Fruit fly (Drosophila melanogaster) whole organism, embryonic: ENCODE results near the gene usp.

Experiments used
- CG10274 ChIP-seq: fragments of 200-800 bp; sonication (Bioruptor generic); optimal IDR thresholded peaks from 3 replicates; lab custom pipeline; 2017; ENCODE audit warnings: missing biosample characterization, mild to moderate bottlenecking, missing genetic modification characterization
- CG10366 ChIP-seq: fragments of 200-800 bp; sonication (Bioruptor generic); IDR thresholded peaks from 2 replicates; pipeline ENCODE4 v1.3.6; 2022; ENCODE audit warnings: missing biosample characterization, missing genetic modification characterization
- CG10462 ChIP-seq: fragments of 200-800 bp; sonication (Bioruptor generic); optimal IDR thresholded peaks from 2 replicates; lab custom pipeline; 2016; ENCODE audit warnings: missing biosample characterization, missing genetic modification characterization
- CG12155 ChIP-seq: fragments of 200-800 bp; sonication (Bioruptor generic); optimal IDR thresholded peaks from 3 replicates; lab custom pipeline; 2016; ENCODE audit warnings: missing biosample characterization, missing genetic modification characterization
- CG12659 ChIP-seq: fragments of 200-800 bp; sonication (Bioruptor generic); optimal IDR thresholded peaks from 3 replicates; lab custom pipeline; 2017; ENCODE audit warnings: mild to moderate bottlenecking, missing biosample characterization, missing genetic modification reagents, missing genetic modification characterization
- CG12942 ChIP-seq: fragments of 200-800 bp; sonication (Bioruptor generic); optimal IDR thresholded peaks from 3 replicates; lab custom pipeline; 2016; ENCODE audit warnings: missing biosample characterization, missing genetic modification characterization
- CG14860 ChIP-seq: fragments of 200-800 bp; sonication (Bioruptor generic); IDR thresholded peaks from 3 replicates; pipeline ENCODE4 v1.3.6; 2022; ENCODE audit warnings: missing biosample characterization, missing genetic modification characterization; ENCODE audit not compliant: partially characterized antibody
- CG15601 ChIP-seq: fragments of 200-800 bp; sonication (Bioruptor generic); optimal IDR thresholded peaks from 3 replicates; lab custom pipeline; 2019; ENCODE audit warnings: missing biosample characterization, mild to moderate bottlenecking, missing genetic modification characterization, moderate library complexity
- CG17359 ChIP-seq: fragments of 200-800 bp; sonication (Bioruptor generic); optimal IDR thresholded peaks from 3 replicates; lab custom pipeline; 2018; ENCODE audit warnings: missing biosample characterization, mild to moderate bottlenecking, missing genetic modification characterization, moderate library complexity
- CG17568 ChIP-seq: fragments of 200-800 bp; sonication (Bioruptor generic); optimal IDR thresholded peaks from 2 replicates; lab custom pipeline; 2018; ENCODE audit warnings: missing biosample characterization, mild to moderate bottlenecking, missing genetic modification characterization, moderate library complexity
- CG2199 ChIP-seq: fragments of 200-800 bp; sonication (Bioruptor generic); IDR thresholded peaks from 3 replicates; pipeline ENCODE4 v1.3.6; 2022; ENCODE audit warnings: missing biosample characterization, missing genetic modification characterization
- CG2889 ChIP-seq: fragments of 200-800 bp; sonication (Bioruptor generic); IDR thresholded peaks from 3 replicates; pipeline ENCODE4 v1.3.6; 2022; ENCODE audit warnings: missing biosample characterization, missing genetic modification characterization
- CG34224 ChIP-seq: fragments of 200-800 bp; sonication (Bioruptor generic); IDR thresholded peaks from 3 replicates; pipeline ENCODE4 v1.3.6; 2022; ENCODE audit warnings: missing biosample characterization, missing genetic modification characterization; ENCODE audit not compliant: partially characterized antibody
- CG34376 ChIP-seq: fragments of 200-800 bp; sonication (Bioruptor generic); optimal IDR thresholded peaks from 2 replicates; lab custom pipeline; 2018; ENCODE audit warnings: missing biosample characterization, mild to moderate bottlenecking, missing genetic modification characterization
- CG6689 ChIP-seq: fragments of 200-800 bp; sonication (Bioruptor generic); IDR thresholded peaks from 2 replicates; pipeline ENCODE4 v1.3.6; 2022; ENCODE audit warnings: missing biosample characterization, missing genetic modification characterization
- CG7357 ChIP-seq: fragments of 200-800 bp; sonication (Bioruptor generic); IDR thresholded peaks from 3 replicates; pipeline ENCODE4 v1.3.6; 2022; ENCODE audit warnings: missing biosample characterization, missing genetic modification characterization
- CG7839 ChIP-seq: fragments of 200-800 bp; sonication (Bioruptor generic); optimal IDR thresholded peaks from 3 replicates; lab custom pipeline; 2018; ENCODE audit warnings: missing biosample characterization, mild to moderate bottlenecking, missing genetic modification characterization, moderate library complexity
- CG9797 ChIP-seq: fragments of 200-800 bp; sonication (Bioruptor generic); optimal IDR thresholded peaks from 3 replicates; lab custom pipeline; 2018; ENCODE audit warnings: missing biosample characterization, mild to moderate bottlenecking, missing genetic modification characterization
- CkIIα-i1 ChIP-seq: fragments of 200-800 bp; sonication (Bioruptor generic); IDR thresholded peaks from 2 replicates; pipeline ENCODE4 v1.3.6; 2022; ENCODE audit warnings: missing biosample characterization, missing genetic modification characterization
- Dfd ChIP-seq, 2 experiments: fragments of >200 bp; optimal IDR thresholded peaks; 2 replicates each; lab custom pipeline; 2017; ENCODE audit warnings: missing biosample characterization in 2 of 2, missing genetic modification characterization in 2 of 2
- E2f1 ChIP-seq: fragments of 200-800 bp; sonication (Bioruptor generic); IDR thresholded peaks from 2 replicates; pipeline ENCODE4 v1.3.6; 2022; ENCODE audit warnings: missing biosample characterization, missing genetic modification characterization
- Ets97D ChIP-seq: fragments of 200-800 bp; sonication (Bioruptor generic); optimal IDR thresholded peaks from 3 replicates; lab custom pipeline; 2016; ENCODE audit warnings: missing biosample characterization, missing genetic modification characterization
- H2.0 ChIP-seq: fragments of 200-800 bp; sonication (Bioruptor generic); IDR thresholded peaks from 2 replicates; pipeline ENCODE4 v1.3.6; 2022; ENCODE audit warnings: missing biosample characterization, missing genetic modification characterization
- Hmr ChIP-seq: fragments of 200-800 bp; sonication (Bioruptor generic); optimal IDR thresholded peaks from 3 replicates; lab custom pipeline; 2017; ENCODE audit warnings: mild to moderate bottlenecking, missing biosample characterization, missing genetic modification reagents, missing genetic modification characterization
- Hr3 ChIP-seq: fragments of 200-800 bp; sonication (Bioruptor generic); optimal IDR thresholded peaks from 3 replicates; lab custom pipeline; 2016; ENCODE audit warnings: missing biosample characterization, missing genetic modification characterization
- Kr ChIP-seq: fragments of 200-800 bp; sonication (Bioruptor generic); optimal IDR thresholded peaks from 2 replicates; lab custom pipeline; 2017; ENCODE audit warnings: missing biosample characterization, mild to moderate bottlenecking, missing genetic modification characterization
- Mad ChIP-seq: fragments of 200-800 bp; sonication (Bioruptor generic); optimal IDR thresholded peaks from 2 replicates; lab custom pipeline; 2016; ENCODE audit warnings: missing biosample characterization, missing genetic modification characterization
- Mes4 ChIP-seq: fragments of 200-800 bp; sonication (Bioruptor generic); optimal IDR thresholded peaks from 2 replicates; lab custom pipeline; 2016; ENCODE audit warnings: missing biosample characterization, missing genetic modification characterization
- NC2β ChIP-seq: fragments of 200-800 bp; sonication (Bioruptor generic); optimal IDR thresholded peaks from 2 replicates; lab custom pipeline; 2016; ENCODE audit warnings: missing biosample characterization, missing genetic modification characterization
- Spps ChIP-seq: fragments of 200-800 bp; sonication (Bioruptor generic); optimal IDR thresholded peaks from 2 replicates; lab custom pipeline; 2018; ENCODE audit warnings: missing biosample characterization, mild to moderate bottlenecking, missing genetic modification characterization
- TFAM ChIP-seq: fragments of 200-800 bp; sonication (Bioruptor generic); optimal IDR thresholded peaks from 2 replicates; lab custom pipeline; 2017; ENCODE audit warnings: missing biosample characterization, missing genetic modification characterization, inconsistent platforms
- cas ChIP-seq: fragments of 200-800 bp; sonication (Bioruptor generic); IDR thresholded peaks from 2 replicates; pipeline ENCODE4 v1.3.6; 2022; ENCODE audit warnings: missing biosample characterization, missing genetic modification characterization
- chn ChIP-seq: fragments of 200-800 bp; sonication (Bioruptor generic); optimal IDR thresholded peaks from 2 replicates; lab custom pipeline; 2016; ENCODE audit warnings: missing biosample characterization, missing genetic modification characterization
- crc ChIP-seq: fragments of 200-800 bp; sonication (Bioruptor generic); optimal IDR thresholded peaks from 2 replicates; lab custom pipeline; 2016; ENCODE audit warnings: missing biosample characterization, missing genetic modification characterization
- crol ChIP-seq: fragments of 200-800 bp; sonication (Bioruptor generic); IDR thresholded peaks from 2 replicates; pipeline ENCODE4 v1.3.6; 2022; ENCODE audit warnings: missing biosample characterization, missing genetic modification characterization
- dan ChIP-seq: fragments of 200-800 bp; sonication (Bioruptor generic); IDR thresholded peaks from 2 replicates; pipeline ENCODE4 v1.3.6; 2022; ENCODE audit warnings: missing biosample characterization, missing genetic modification characterization
- grau ChIP-seq: fragments of 200-800 bp; optimal IDR thresholded peaks from 3 replicates; lab custom pipeline; 2019; ENCODE audit warnings: missing biosample characterization, mild to moderate bottlenecking, missing genetic modification characterization, moderate library complexity
- gsb ChIP-seq: fragments of 200-800 bp; sonication (Bioruptor generic); IDR thresholded peaks from 2 replicates; pipeline ENCODE4 v1.3.6; 2022; ENCODE audit warnings: missing biosample characterization, missing genetic modification characterization
- lab ChIP-seq: fragments of 200-800 bp; sonication (Bioruptor generic); optimal IDR thresholded peaks from 3 replicates; lab custom pipeline; 2017; ENCODE audit warnings: missing biosample characterization, missing genetic modification characterization, mild to moderate bottlenecking, moderate library complexity, missing genetic modification reagents
- lov ChIP-seq, 2 experiments: fragments of 200-800 bp in 1 of 2; fragments of >200 bp in 1 of 2; sonication (Bioruptor generic) in 1 of 2; IDR thresholded peaks in 1 of 2; optimal IDR thresholded peaks in 1 of 2; 2 replicates in 1 of 2; 3 replicates in 1 of 2; pipeline versions ENCODE4 v1.3.6 to Lab custom; 2017 to 2022; ENCODE audit warnings: missing biosample characterization in 1 of 2, missing genetic modification characterization in 1 of 2
- nau ChIP-seq: fragments of 200-800 bp; sonication (Bioruptor generic); optimal IDR thresholded peaks from 3 replicates; lab custom pipeline; 2017; ENCODE audit warnings: missing biosample characterization, mild to moderate bottlenecking, missing genetic modification characterization, missing genetic modification reagents
- p53 ChIP-seq: fragments of 200-800 bp; sonication (Bioruptor generic); optimal IDR thresholded peaks from 2 replicates; lab custom pipeline; 2016; ENCODE audit warnings: missing biosample characterization, missing genetic modification characterization
- pnt ChIP-seq: fragments of 200-800 bp; sonication (Bioruptor generic); optimal IDR thresholded peaks from 3 replicates; lab custom pipeline; 2016; ENCODE audit warnings: missing biosample characterization, missing genetic modification characterization
- ro ChIP-seq: fragments of 200-800 bp; sonication (Bioruptor generic); IDR thresholded peaks from 2 replicates; pipeline ENCODE4 v1.3.6; 2022; ENCODE audit warnings: missing biosample characterization, missing genetic modification characterization
- sisA ChIP-seq: fragments of 200-800 bp; sonication (Bioruptor generic); IDR thresholded peaks from 2 replicates; pipeline ENCODE4 v1.3.6; 2022; ENCODE audit warnings: missing biosample characterization, missing genetic modification characterization
- sug ChIP-seq: fragments of 200-800 bp; optimal IDR thresholded peaks from 2 replicates; lab custom pipeline; 2019; ENCODE audit warnings: missing biosample characterization, mild to moderate bottlenecking, missing genetic modification characterization, moderate library complexity
- tgo ChIP-seq: fragments of 200-800 bp; sonication (Bioruptor generic); IDR thresholded peaks from 3 replicates; pipeline ENCODE4 v1.3.6; 2022; ENCODE audit warnings: missing biosample characterization, missing genetic modification characterization
- z ChIP-seq: fragments of 200-800 bp; sonication (Bioruptor generic); IDR thresholded peaks from 3 replicates; pipeline ENCODE4 v1.3.6; 2022; ENCODE audit warnings: missing biosample characterization, missing genetic modification characterization
- zen2 ChIP-seq: fragments of 200-800 bp; sonication (Bioruptor generic); IDR thresholded peaks from 3 replicates; pipeline ENCODE4 v1.3.6; 2022; ENCODE audit warnings: missing biosample characterization, missing genetic modification characterization; ENCODE audit not compliant: partially characterized antibody

The usp gene

dm6 chrX:2011288-2012120 is 30.6 kb downstream of the usp start (continued):
- TF ChIP-seq Hr3 = peak; percentile 41
- TF ChIP-seq Hmr (GFP tag; lab: Kevin White, UChicago) = peak; percentile 64
- TF ChIP-seq dan (GFP tag; lab: Robert Waterston, UW) = no peak
- TF ChIP-seq CkIIα-i1 (GFP tag; lab: Robert Waterston, UW) = no peak
- TF ChIP-seq CG2889 (GFP tag; lab: Robert Waterston, UW) = 0 out of 3 replicates have a peak, but pooled peaks have one; percentile 33
- TF ChIP-seq Ets97D (GFP tag; lab: Kevin White, UChicago) = no peak
- TF ChIP-seq grau (tag; lab: Kevin White, UChicago) = peak; percentile 54
- no peak for TF ChIP-seq zen2 (GFP tag; lab: Robert Waterston, UW)
- TF ChIP-seq Dfd (GFP tag; optimal IDR thresholded peaks at IDR 0.05; lab: Kevin White, UChicago) = no peak
- TF ChIP-seq CG10274 (GFP tag; lab: Kevin White, UChicago) = peak; percentile 16
- peak; percentile 55 for TF ChIP-seq CG17359 (tag; lab: Kevin White, UChicago)
- TF ChIP-seq p53 (GFP tag; lab: Kevin White, UChicago) = no peak
- no peak for TF ChIP-seq crol (GFP tag; lab: Robert Waterston, UW)
- TF ChIP-seq CG12659 (GFP tag; lab: Kevin White, UChicago) = peak; percentile 28
- TF ChIP-seq CG15601 (tag; lab: Kevin White, UChicago) = no peak
- peak; percentile 38; the same call in 1 of the 3 replicates for TF ChIP-seq CG7357 (GFP tag; lab: Robert Waterston, UW)
- TF ChIP-seq tgo (GFP tag; lab: Robert Waterston, UW) = peak; percentile 67
- peak; percentile 7 for TF ChIP-seq CG12942 (GFP tag; lab: Kevin White, UChicago)
- TF ChIP-seq CG9797 (GFP tag; lab: Kevin White, UChicago) = no peak
- TF ChIP-seq CG17568 (GFP tag; lab: Kevin White, UChicago) = no peak
- no peak for TF ChIP-seq Mes4 (GFP tag; lab: Kevin White, UChicago)
- TF ChIP-seq sisA (GFP tag; lab: Robert Waterston, UW) = peak; percentile 66
- no peak for TF ChIP-seq chn
- TF ChIP-seq lab (GFP tag; lab: Kevin White, UChicago) = peak; percentile 58
- no peak for TF ChIP-seq NC2β (GFP tag; lab: Kevin White, UChicago)
- TF ChIP-seq Spps = no peak
- no peak for TF ChIP-seq sug (tag; lab: Kevin White, UChicago)
- TF ChIP-seq z (GFP tag; lab: Robert Waterston, UW) = 0 out of 3 replicates have a peak, but pooled peaks have one; percentile 30
- TF ChIP-seq cas (GFP tag; lab: Robert Waterston, UW) = no peak
- TF ChIP-seq pnt (GFP tag; lab: Kevin White, UChicago) = no peak
- TF ChIP-seq CG6689 (GFP tag; lab: Robert Waterston, UW) = peak; percentile 79
- TF ChIP-seq E2f1 (GFP tag; lab: Robert Waterston, UW) = peak; percentile 49
- no peak for TF ChIP-seq CG10462
- TF ChIP-seq TFAM (GFP tag; lab: Kevin White, UChicago) = no peak
- no peak for TF ChIP-seq ro (GFP tag; lab: Robert Waterston, UW)
- TF ChIP-seq CG34224 (GFP tag; lab: Robert Waterston, UW) = no peak
- peak; percentile 67 for TF ChIP-seq CG7839 (tag; lab: Kevin White, UChicago)
- TF ChIP-seq crc (GFP tag; lab: Kevin White, UChicago) = no peak
- TF ChIP-seq lov (optimal IDR thresholded peaks at IDR 0.05; lab: Kevin White, UChicago) = no peak
- TF ChIP-seq lov (GFP tag; IDR thresholded peaks at IDR 0.05; lab: Robert Waterston, UW) = no peak
- no peak for TF ChIP-seq CG34376 (GFP tag; lab: Kevin White, UChicago)
- TF ChIP-seq CG12155 = no peak
- TF ChIP-seq nau (GFP tag; lab: Kevin White, UChicago) = no peak
- no peak for TF ChIP-seq CG14860 (GFP tag; lab: Robert Waterston, UW)
- TF ChIP-seq CG10366 (GFP tag; lab: Robert Waterston, UW) = peak; percentile 62
- peak; percentile 13 for TF ChIP-seq Mad (GFP tag; lab: Kevin White, UChicago)
- TF ChIP-seq H2.0 (GFP tag; lab: Robert Waterston, UW) = 0 out of 2 replicates have a peak, but pooled peaks have one; percentile 40
- TF ChIP-seq gsb = no peak
- no peak for TF ChIP-seq CG2199 (GFP tag; lab: Robert Waterston, UW)
- no peak for TF ChIP-seq Kr
